Worm (Caenorhabditis elegans) whole organism, L2 larva: ENCODE results near the gene F40F4.7.

Source experiments
- C34F6.9 ChIP-seq: fragments of 150-350 bp; optimal IDR thresholded peaks from 2 replicates; lab custom pipeline; 2014; ENCODE audit warnings: missing biosample characterization, missing genetic modification characterization
- F13H6.1 ChIP-seq: sonication (generic microtip); optimal IDR thresholded peaks from 2 replicates; lab custom pipeline; 2016; ENCODE audit warnings: missing genetic modification characterization, missing compliant biosample characterization
- R02D3.7 ChIP-seq: fragments of 150-350 bp; optimal IDR thresholded peaks from 2 replicates; lab custom pipeline; 2014; ENCODE audit warnings: missing biosample characterization, missing genetic modification characterization
- ZK546.5 ChIP-seq: sonication (generic microtip); optimal IDR thresholded peaks from 2 replicates; lab custom pipeline; 2017; ENCODE audit warnings: missing biosample characterization, missing genetic modification characterization
- alr-1 ChIP-seq: fragments of 150-350 bp; optimal IDR thresholded peaks from 2 replicates; lab custom pipeline; 2014; ENCODE audit warnings: missing biosample characterization, missing genetic modification characterization
- aly-2 ChIP-seq: fragments of 150-350 bp; optimal IDR thresholded peaks from 2 replicates; lab custom pipeline; 2014; ENCODE audit warnings: missing biosample characterization, missing genetic modification characterization
- blmp-1 ChIP-seq: sonication (generic microtip); optimal IDR thresholded peaks from 2 replicates; lab custom pipeline; 2017; ENCODE audit warnings: missing genetic modification characterization, mild to moderate bottlenecking, missing compliant biosample characterization, antibody characterized with exemption, moderate library complexity; ENCODE audit not compliant: insufficient read depth
- ceh-16 ChIP-seq: fragments of 150-350 bp; optimal IDR thresholded peaks from 2 replicates; lab custom pipeline; 2014; ENCODE audit warnings: missing biosample characterization, missing genetic modification characterization
- crh-2 ChIP-seq: sonication (generic microtip); optimal IDR thresholded peaks from 2 replicates; lab custom pipeline; 2017; ENCODE audit warnings: missing biosample characterization, missing genetic modification characterization
- dmd-4 ChIP-seq: sonication (generic microtip); optimal IDR thresholded peaks from 2 replicates; lab custom pipeline; 2017; ENCODE audit warnings: missing biosample characterization, missing genetic modification characterization
- egl-27 ChIP-seq: sonication (generic microtip); optimal IDR thresholded peaks from 3 replicates; lab custom pipeline; 2017; ENCODE audit warnings: missing biosample characterization, missing genetic modification reagents, missing genetic modification characterization
- elt-1 ChIP-seq: fragments of 150-350 bp; optimal IDR thresholded peaks from 2 replicates; lab custom pipeline; 2014; ENCODE audit warnings: missing biosample characterization, missing genetic modification characterization
- lin-11 ChIP-seq: fragments of 150-350 bp; sonication (generic microtip); optimal IDR thresholded peaks from 2 replicates; lab custom pipeline; 2014; ENCODE audit warnings: missing biosample characterization, missing genetic modification characterization, inconsistent platforms, mixed read lengths
- lin-13 ChIP-seq: fragments of 150-350 bp; optimal IDR thresholded peaks from 2 replicates; lab custom pipeline; 2014; ENCODE audit warnings: missing biosample characterization, missing genetic modification reagents, missing genetic modification characterization
- lin-39 ChIP-seq: fragments of 150-350 bp; optimal IDR thresholded peaks from 2 replicates; lab custom pipeline; 2014; ENCODE audit warnings: missing biosample characterization, missing genetic modification reagents, missing genetic modification characterization
- lsy-2 ChIP-seq, 2 experiments: fragments of 150-350 bp in 1 of 2; sonication (generic microtip) in 1 of 2; optimal IDR thresholded peaks; 2 replicates each; lab custom pipeline; 2014 to 2017; ENCODE audit warnings: missing biosample characterization in 2 of 2, missing genetic modification characterization in 2 of 2
- mbf-1 ChIP-seq: sonication (generic microtip); optimal IDR thresholded peaks from 2 replicates; lab custom pipeline; 2017; ENCODE audit warnings: missing biosample characterization, missing genetic modification characterization
- nhr-21 ChIP-seq: fragments of 150-350 bp; optimal IDR thresholded peaks from 2 replicates; lab custom pipeline; 2014; ENCODE audit warnings: missing biosample characterization, missing genetic modification characterization
- nhr-237 ChIP-seq: fragments of 150-350 bp; optimal IDR thresholded peaks from 2 replicates; lab custom pipeline; 2014; ENCODE audit warnings: missing biosample characterization, missing genetic modification characterization
- nhr-77 ChIP-seq: fragments of 150-350 bp; optimal IDR thresholded peaks from 2 replicates; lab custom pipeline; 2014; ENCODE audit warnings: missing biosample characterization, missing genetic modification characterization
- sma-3 ChIP-seq: sonication (generic microtip); optimal IDR thresholded peaks from 2 replicates; lab custom pipeline; 2016; ENCODE audit warnings: missing genetic modification reagents, missing genetic modification characterization, missing compliant biosample characterization
- sma-9 ChIP-seq, 2 experiments: fragments of 150-350 bp in 1 of 2; sonication (generic microtip) in 1 of 2; optimal IDR thresholded peaks; 2 replicates each; lab custom pipeline; 2014 to 2016; ENCODE audit warnings: missing genetic modification characterization in 2 of 2, mild to moderate bottlenecking in 1 of 2, missing biosample characterization in 1 of 2, missing compliant biosample characterization in 1 of 2, missing genetic modification reagents in 1 of 2, moderate library complexity in 1 of 2
- snpc-4 ChIP-seq: fragments of 150-350 bp; optimal IDR thresholded peaks from 2 replicates; lab custom pipeline; 2014; ENCODE audit warnings: missing biosample characterization, missing genetic modification characterization
- unc-39 ChIP-seq: fragments of 150-350 bp; optimal IDR thresholded peaks from 2 replicates; lab custom pipeline; 2014; ENCODE audit warnings: missing biosample characterization, missing genetic modification characterization
- unc-55 ChIP-seq: fragments of 150-350 bp; sonication (generic microtip); optimal IDR thresholded peaks from 3 replicates; lab custom pipeline; 2014; ENCODE audit warnings: missing biosample characterization, missing genetic modification reagents, missing genetic modification characterization
- unc-62 ChIP-seq: fragments of 150-350 bp; optimal IDR thresholded peaks from 2 replicates; lab custom pipeline; 2014; ENCODE audit warnings: missing biosample characterization, missing genetic modification reagents, missing genetic modification characterization
- zag-1 ChIP-seq: fragments of 150-350 bp; optimal IDR thresholded peaks from 2 replicates; lab custom pipeline; 2014; ENCODE audit warnings: missing biosample characterization, missing genetic modification characterization
- ztf-1 ChIP-seq: fragments of 200-800 bp; sonication (Bioruptor generic); conservative IDR thresholded peaks from 2 replicates; pipeline ENCODE4 v1.3.6; 2022; ENCODE audit warnings: missing genetic modification characterization, missing compliant biosample characterization
- ztf-11 ChIP-seq: sonication (generic microtip); optimal IDR thresholded peaks from 2 replicates; lab custom pipeline; 2017; ENCODE audit warnings: missing biosample characterization, missing genetic modification characterization
- ztf-4 ChIP-seq: fragments of 150-350 bp; optimal IDR thresholded peaks from 2 replicates; lab custom pipeline; 2014; ENCODE audit warnings: missing biosample characterization, missing genetic modification characterization

F40F4.7 gene

ce11 chrX:3226348-3227229 is 19.1 kb downstream of the F40F4.7 start:
- TF ChIP-seq F13H6.1 (tag; lab: Kevin White, UChicago) (peak; percentile 28), aly-2 (tag; lab: Kevin White, UChicago) (no peak), ZK546.5 (tag; lab: Kevin White, UChicago) (no peak), dmd-4 (tag; lab: Kevin White, UChicago) (no peak), alr-1 (tag; lab: Kevin White, UChicago) (no peak)

ce11 chrX:3223135-3223534 is 22.6 kb downstream of the F40F4.7 start:
- no peak for TF ChIP-seq unc-62 (GFP tag; lab: Kevin White, UChicago)
- no peak for TF ChIP-seq ztf-4 (tag; lab: Kevin White, UChicago)
- no peak for TF ChIP-seq nhr-21 (tag; lab: Kevin White, UChicago)
- TF ChIP-seq elt-1 (tag; lab: Kevin White, UChicago), result no peak

ce11 chrX:3220267-3220666 is 25.5 kb downstream of the F40F4.7 start, which contains the start of gene rgl-1:
TSS of gene rgl-1 (minus strand) at chrX:3220367.
- TF ChIP-seq lsy-2 (tag; optimal IDR thresholded peaks at IDR 0.05; lab: Kevin White, UChicago), result no peak
- no peak for TF ChIP-seq lin-39 (tag; lab: Kevin White, UChicago)
- no peak for TF ChIP-seq zag-1 (tag; lab: Kevin White, UChicago)

- TF ChIP-seq zag-1 (tag; lab: Kevin White, UChicago) (no peak), egl-27 (no peak), sma-9 (GFP tag; optimal IDR thresholded peaks at IDR 0.05; lab: Kevin White, UChicago) (no peak), sma-9 (tag; optimal IDR thresholded peaks at IDR 0.05; lab: Kevin White, UChicago) (no peak), unc-55 (GFP tag; lab: Kevin White, UChicago) (no peak), blmp-1 (tag; lab: Kevin White, UChicago) (peak; percentile 6), ztf-1 (GFP tag; lab: Robert Waterston, UW) (no peak), nhr-77 (tag; lab: Kevin White, UChicago) (no peak), lin-11 (tag; lab: Kevin White, UChicago) (no peak), dmd-4 (tag; lab: Kevin White, UChicago) (no peak), aly-2 (tag; lab: Kevin White, UChicago) (no peak), nhr-237 (tag; lab: Kevin White, UChicago) (no peak), lin-13 (GFP tag; lab: Kevin White, UChicago) (no peak), snpc-4 (tag; lab: Kevin White, UChicago) (no peak), mbf-1 (no peak), ceh-16 (tag; lab: Kevin White, UChicago) (no peak), R02D3.7 (no peak), crh-2 (peak; percentile 14), ztf-11 (tag; lab: Kevin White, UChicago) (no peak)
- TF ChIP-seq, all 48 proteins: peak for 2
Measured at ce11 chrX:3218040-3218795, 27.5 kb downstream of the F40F4.7 start.

ce11 chrX:3216698-3217097 is 29.0 kb downstream of the F40F4.7 start:
- no peak for TF ChIP-seq unc-39 (tag; lab: Kevin White, UChicago)
- no peak for TF ChIP-seq aly-2 (tag; lab: Kevin White, UChicago)
- no peak for TF ChIP-seq sma-3 (GFP tag; lab: Kevin White, UChicago)
- TF ChIP-seq C34F6.9, result no peak
